Worm (Caenorhabditis elegans): Measurements from ENCODE around the gene gsy-1.

ce11 chrII:12908779-12909178 lies 30.9 kb upstream of the gsy-1 start, which contains the start of gene ddn-2:
- TF ChIP-seq lin-39 (tag; optimal IDR thresholded peaks at IDR 0.05) (no peak), ets-5 (GFP tag; IDR thresholded peaks at IDR 0.05) (no peak), Y116A8C.19 (tag; optimal IDR thresholded peaks at IDR 0.05; ENCODE audit: borderline replicate concordance) (no peak), tbx-2 (tag; optimal IDR thresholded peaks at IDR 0.05) (no peak), ama-1 (optimal IDR thresholded peaks at IDR 0.05) (no peak), egl-27 (tag; optimal IDR thresholded peaks at IDR 0.05) (no peak), fos-1 (tag; optimal IDR thresholded peaks at IDR 0.05) (no peak), skn-1 (tag; optimal IDR thresholded peaks at IDR 0.05) (no peak), zag-1 (tag; optimal IDR thresholded peaks at IDR 0.05) (no peak)
